Fruit fly (Drosophila melanogaster) whole organism, embryonic: ENCODE results near the gene UBL3.
A peak's percentile ranks its signal among the peaks of the same experiment; 100 is the strongest.

Experiments
- Adf1 ChIP-seq: fragments of 200-800 bp; sonication (Bioruptor generic); IDR thresholded peaks from 2 replicates; pipeline ENCODE4 v1.3.6; 2022; ENCODE audit warnings: missing biosample characterization, missing genetic modification characterization
- CG10147 ChIP-seq: fragments of 200-800 bp; sonication (Bioruptor generic); optimal IDR thresholded peaks from 2 replicates; lab custom pipeline; 2019; ENCODE audit warnings: missing biosample characterization, mild to moderate bottlenecking, missing genetic modification characterization, moderate library complexity
- CG10209 ChIP-seq: fragments of 200-800 bp; sonication (Bioruptor generic); optimal IDR thresholded peaks from 3 replicates; lab custom pipeline; 2017; ENCODE audit warnings: missing biosample characterization, mild to moderate bottlenecking, missing genetic modification characterization, missing genetic modification reagents
- CG10274 ChIP-seq: fragments of 200-800 bp; sonication (Bioruptor generic); optimal IDR thresholded peaks from 3 replicates; lab custom pipeline; 2017; ENCODE audit warnings: missing biosample characterization, mild to moderate bottlenecking, missing genetic modification characterization
- CG10462 ChIP-seq: fragments of 200-800 bp; sonication (Bioruptor generic); optimal IDR thresholded peaks from 2 replicates; lab custom pipeline; 2016; ENCODE audit warnings: missing biosample characterization, missing genetic modification characterization
- CG10959 ChIP-seq: fragments of 200-800 bp; sonication (Bioruptor generic); IDR thresholded peaks from 2 replicates; pipeline ENCODE4 v1.3.6; 2022; ENCODE audit warnings: missing biosample characterization, missing genetic modification characterization
- CG10979 ChIP-seq: fragments of 200-800 bp; sonication (Bioruptor generic); optimal IDR thresholded peaks from 2 replicates; lab custom pipeline; 2018; ENCODE audit warnings: missing biosample characterization, mild to moderate bottlenecking, missing genetic modification characterization, moderate library complexity
- CG11093 ChIP-seq: fragments of 200-800 bp; sonication (Bioruptor generic); IDR thresholded peaks from 3 replicates; pipeline ENCODE4 v1.3.6; 2022; ENCODE audit warnings: missing biosample characterization, missing genetic modification characterization
- CG12104 ChIP-seq: fragments of 200-800 bp; sonication (Bioruptor generic); optimal IDR thresholded peaks from 3 replicates; lab custom pipeline; 2016; ENCODE audit warnings: missing biosample characterization, missing genetic modification characterization
- CG12299 ChIP-seq: fragments of 200-800 bp; sonication (Bioruptor generic); optimal IDR thresholded peaks from 2 replicates; lab custom pipeline; 2018; ENCODE audit warnings: missing biosample characterization, mild to moderate bottlenecking, missing genetic modification characterization
- CG2712 ChIP-seq: fragments of 200-800 bp; optimal IDR thresholded peaks from 3 replicates; lab custom pipeline; 2019; ENCODE audit warnings: missing biosample characterization, mild to moderate bottlenecking, missing genetic modification characterization, moderate library complexity
- CG32772 ChIP-seq: fragments of 200-800 bp; sonication (Bioruptor generic); IDR thresholded peaks from 2 replicates; pipeline ENCODE4 v1.3.6; 2022; ENCODE audit warnings: missing biosample characterization, missing genetic modification characterization
- CG6813 ChIP-seq: fragments of 200-800 bp; sonication (Bioruptor generic); optimal IDR thresholded peaks from 2 replicates; lab custom pipeline; 2017; ENCODE audit warnings: missing biosample characterization, missing genetic modification characterization, mild to moderate bottlenecking, moderate library complexity, missing genetic modification reagents
- CG7786 ChIP-seq: fragments of 200-800 bp; sonication (Bioruptor generic); optimal IDR thresholded peaks from 2 replicates; lab custom pipeline; 2016; ENCODE audit warnings: missing biosample characterization, missing genetic modification characterization
- CG8478 ChIP-seq: fragments of >200 bp; optimal IDR thresholded peaks from 2 replicates; lab custom pipeline; 2018
- CG9609 ChIP-seq: fragments of 200-800 bp; sonication (Bioruptor generic); optimal IDR thresholded peaks from 3 replicates; lab custom pipeline; 2016; ENCODE audit warnings: missing biosample characterization, missing genetic modification characterization
- CG9797 ChIP-seq: fragments of 200-800 bp; sonication (Bioruptor generic); optimal IDR thresholded peaks from 3 replicates; lab custom pipeline; 2018; ENCODE audit warnings: missing biosample characterization, mild to moderate bottlenecking, missing genetic modification characterization
- Dip2 ChIP-seq: fragments of 200-800 bp; sonication (Bioruptor generic); IDR thresholded peaks from 2 replicates; pipeline ENCODE4 v1.3.6; 2022; ENCODE audit warnings: missing biosample characterization, missing genetic modification characterization
- Ets97D ChIP-seq: fragments of 200-800 bp; sonication (Bioruptor generic); optimal IDR thresholded peaks from 3 replicates; lab custom pipeline; 2016; ENCODE audit warnings: missing biosample characterization, missing genetic modification characterization
- Fer3 ChIP-seq: fragments of 200-800 bp; sonication (Bioruptor generic); optimal IDR thresholded peaks from 2 replicates; lab custom pipeline; 2018; ENCODE audit warnings: missing biosample characterization, mild to moderate bottlenecking, missing genetic modification characterization, moderate library complexity
- HLHmδ ChIP-seq: fragments of 200-800 bp; sonication (Bioruptor generic); optimal IDR thresholded peaks from 2 replicates; lab custom pipeline; 2018; ENCODE audit warnings: missing biosample characterization, mild to moderate bottlenecking, missing genetic modification characterization, moderate library complexity
- Hr39 ChIP-seq: fragments of >200 bp; optimal IDR thresholded peaks from 2 replicates; lab custom pipeline; 2017
- Lim3 ChIP-seq: fragments of 200-800 bp; sonication (Bioruptor generic); IDR thresholded peaks from 2 replicates; pipeline ENCODE4 v1.3.6; 2022; ENCODE audit warnings: missing biosample characterization, missing genetic modification characterization
- Meics ChIP-seq: fragments of 200-800 bp; sonication (Bioruptor generic); optimal IDR thresholded peaks from 2 replicates; lab custom pipeline; 2017; ENCODE audit warnings: missing biosample characterization, mild to moderate bottlenecking, missing genetic modification characterization
- NC2α ChIP-seq: fragments of 200-800 bp; sonication (Bioruptor generic); optimal IDR thresholded peaks from 2 replicates; lab custom pipeline; 2016; ENCODE audit warnings: missing biosample characterization, missing genetic modification characterization
- Nf-YC ChIP-seq: fragments of 200-800 bp; optimal IDR thresholded peaks from 3 replicates; lab custom pipeline; 2019; ENCODE audit warnings: missing biosample characterization, mild to moderate bottlenecking, missing genetic modification characterization, moderate library complexity
- Rx ChIP-seq: fragments of 200-800 bp; sonication (Bioruptor generic); IDR thresholded peaks from 2 replicates; pipeline ENCODE4 v1.3.6; 2022; ENCODE audit warnings: missing biosample characterization, missing genetic modification characterization
- Side ChIP-seq: fragments of 200-800 bp; sonication (Bioruptor generic); optimal IDR thresholded peaks from 2 replicates; lab custom pipeline; 2016; ENCODE audit warnings: missing biosample characterization, missing genetic modification characterization
- Sry-δ ChIP-seq: fragments of 200-800 bp; sonication (Bioruptor generic); optimal IDR thresholded peaks from 2 replicates; lab custom pipeline; 2016; ENCODE audit warnings: missing biosample characterization, missing genetic modification characterization
- YL-1 ChIP-seq: fragments of 200-800 bp; sonication (Bioruptor generic); optimal IDR thresholded peaks from 3 replicates; lab custom pipeline; 2017; ENCODE audit warnings: missing biosample characterization, mild to moderate bottlenecking, missing genetic modification characterization
- ab ChIP-seq: fragments of 200-800 bp; sonication (Bioruptor generic); optimal IDR thresholded peaks from 2 replicates; lab custom pipeline; 2016; ENCODE audit warnings: missing biosample characterization, missing genetic modification characterization
- az2 ChIP-seq: fragments of 200-800 bp; sonication (Bioruptor generic); optimal IDR thresholded peaks from 3 replicates; lab custom pipeline; 2016; ENCODE audit warnings: missing biosample characterization, missing genetic modification characterization
- btn ChIP-seq: fragments of 200-800 bp; sonication (Bioruptor generic); optimal IDR thresholded peaks from 2 replicates; lab custom pipeline; 2016; ENCODE audit warnings: missing biosample characterization, missing genetic modification characterization
- cad ChIP-seq: fragments of >200 bp; optimal IDR thresholded peaks from 2 replicates; lab custom pipeline; 2017; ENCODE audit warnings: missing biosample characterization, missing genetic modification characterization
- chm ChIP-seq: fragments of 200-800 bp; sonication (Bioruptor generic); IDR thresholded peaks from 2 replicates; pipeline ENCODE4 v1.3.6; 2022; ENCODE audit warnings: missing biosample characterization, missing genetic modification characterization
- corto ChIP-seq: fragments of 200-800 bp; sonication (Bioruptor generic); optimal IDR thresholded peaks from 2 replicates; lab custom pipeline; 2016; ENCODE audit warnings: missing biosample characterization, mild to moderate bottlenecking, missing genetic modification characterization, moderate library complexity
- dati ChIP-seq: fragments of 200-800 bp; sonication (Bioruptor generic); IDR thresholded peaks from 2 replicates; pipeline ENCODE4 v1.3.6; 2022; ENCODE audit warnings: missing biosample characterization, missing genetic modification characterization
- en ChIP-seq: fragments of 200-800 bp; sonication (Bioruptor generic); optimal IDR thresholded peaks from 2 replicates; lab custom pipeline; 2016; ENCODE audit warnings: missing biosample characterization, missing genetic modification characterization
- grau ChIP-seq: fragments of 200-800 bp; optimal IDR thresholded peaks from 3 replicates; lab custom pipeline; 2019; ENCODE audit warnings: missing biosample characterization, mild to moderate bottlenecking, missing genetic modification characterization, moderate library complexity
- ind ChIP-seq: fragments of 200-800 bp; sonication (Bioruptor generic); optimal IDR thresholded peaks from 3 replicates; lab custom pipeline; 2016; ENCODE audit warnings: missing biosample characterization, missing genetic modification characterization
- lola ChIP-seq, 3 experiments: fragments of >200 bp in 2 of 3; fragments of 200-800 bp in 1 of 3; sonication (Bioruptor generic) in 1 of 3; optimal IDR thresholded peaks; 2 replicates each; lab custom pipeline; 2017 to 2019; ENCODE audit warnings: missing biosample characterization in 3 of 3, missing genetic modification characterization in 3 of 3, mild to moderate bottlenecking in 1 of 3, moderate library complexity in 1 of 3
- lov ChIP-seq, 2 experiments: fragments of 200-800 bp in 1 of 2; fragments of >200 bp in 1 of 2; sonication (Bioruptor generic) in 1 of 2; IDR thresholded peaks in 1 of 2; optimal IDR thresholded peaks in 1 of 2; 2 replicates in 1 of 2; 3 replicates in 1 of 2; pipeline versions ENCODE4 v1.3.6 to Lab custom; 2017 to 2022; ENCODE audit warnings: missing biosample characterization in 1 of 2, missing genetic modification characterization in 1 of 2
- odd ChIP-seq: fragments of 200-800 bp; sonication (Bioruptor generic); optimal IDR thresholded peaks from 2 replicates; lab custom pipeline; 2017; ENCODE audit warnings: missing biosample characterization, mild to moderate bottlenecking, missing genetic modification characterization
- pan ChIP-seq, 4 experiments: fragments of >200 bp in 3 of 4; fragments of 200-800 bp in 1 of 4; sonication (Bioruptor generic) in 1 of 4; optimal IDR thresholded peaks in 3 of 4; IDR thresholded peaks in 1 of 4; 2 replicates each; pipeline versions ENCODE4 v1.3.6 to Lab custom; 2017 to 2022; ENCODE audit warnings: missing biosample characterization in 2 of 4, missing genetic modification characterization in 2 of 4, mixed read lengths in 1 of 4
- prd ChIP-seq, 3 experiments: fragments of >200 bp in 2 of 3; fragments of 200-800 bp in 1 of 3; sonication (Bioruptor generic) in 1 of 3; optimal IDR thresholded peaks in 2 of 3; IDR thresholded peaks in 1 of 3; 2 replicates in 2 of 3; 3 replicates in 1 of 3; pipeline versions ENCODE4 v1.3.6 to Lab custom; 2017 to 2022; ENCODE audit warnings: missing biosample characterization in 1 of 3, missing genetic modification characterization in 1 of 3
- sc ChIP-seq, 3 experiments: fragments of >200 bp in 2 of 3; fragments of 200-800 bp in 1 of 3; sonication (Bioruptor generic) in 1 of 3; optimal IDR thresholded peaks; 2 replicates in 2 of 3; 3 replicates in 1 of 3; lab custom pipeline; 2017; ENCODE audit warnings: mild to moderate bottlenecking in 1 of 3, missing biosample characterization in 1 of 3, missing genetic modification characterization in 1 of 3, missing genetic modification reagents in 1 of 3
- seq ChIP-seq: fragments of 200-800 bp; sonication (Bioruptor generic); IDR thresholded peaks from 2 replicates; pipeline ENCODE4 v1.3.6; 2022; ENCODE audit warnings: missing biosample characterization, missing genetic modification characterization
- tll ChIP-seq, 2 experiments: fragments of 200-800 bp in 1 of 2; fragments of >200 bp in 1 of 2; sonication (Bioruptor generic) in 1 of 2; optimal IDR thresholded peaks; 2 replicates each; lab custom pipeline; 2017 to 2019; ENCODE audit warnings: missing biosample characterization in 2 of 2, missing genetic modification characterization in 2 of 2, mild to moderate bottlenecking in 1 of 2, moderate library complexity in 1 of 2
- wdn ChIP-seq: fragments of 200-800 bp; sonication (Bioruptor generic); IDR thresholded peaks from 2 replicates; pipeline ENCODE4 v1.3.6; 2022; ENCODE audit warnings: missing biosample characterization, missing genetic modification characterization

Gene UBL3

dm6 chrX:15867863-15868262 lies 14.9 kb upstream of the UBL3 start, which contains the start of gene Gapdh2 (continued):
- TF ChIP-seq CG2712 (tag; lab: Kevin White, UChicago) (peak; percentile 99), corto (GFP tag; lab: Kevin White, UChicago) (peak; percentile 100), CG8478 (lab: Kevin White, UChicago) (no peak), CG32772 (GFP tag; lab: Robert Waterston, UW) (peak; percentile 98), CG7786 (GFP tag; lab: Kevin White, UChicago) (peak; percentile 95), sc (optimal IDR thresholded peaks at IDR 0.05; lab: Kevin White, UChicago) (no peak), sc (GFP tag; optimal IDR thresholded peaks at IDR 0.05; lab: Kevin White, UChicago) (peak; percentile 96), Meics (peak; percentile 100), Lim3 (GFP tag; lab: Robert Waterston, UW) (peak; percentile 96; the same call in 1 of the 2 replicates), az2 (GFP tag; lab: Kevin White, UChicago) (peak; percentile 99), ab (GFP tag; lab: Kevin White, UChicago) (peak; percentile 88), CG10462 (GFP tag; lab: Kevin White, UChicago) (peak; percentile 98), CG12299 (tag; lab: Kevin White, UChicago) (peak; percentile 100), prd (optimal IDR thresholded peaks at IDR 0.05; lab: Kevin White, UChicago) (no peak), prd (GFP tag; IDR thresholded peaks at IDR 0.05; lab: Robert Waterston, UW) (peak; percentile 98), Dip2 (GFP tag; lab: Robert Waterston, UW) (peak; percentile 73; the same call in 1 of the 2 replicates), YL-1 (GFP tag; lab: Kevin White, UChicago) (peak; percentile 99), grau (tag; lab: Kevin White, UChicago) (peak; percentile 99), CG6813 (GFP tag; lab: Kevin White, UChicago) (peak; percentile 100), CG11093 (GFP tag; lab: Robert Waterston, UW) (peak; percentile 96), CG10274 (GFP tag; lab: Kevin White, UChicago) (peak; percentile 95), CG10147 (peak; percentile 100), lola (GFP tag; optimal IDR thresholded peaks at IDR 0.05; lab: Kevin White, UChicago) (peak in 1 of 3 experiments; percentile 93), CG10959 (peak; percentile 91), odd (GFP tag; lab: Kevin White, UChicago) (peak; percentile 100), cad (GFP tag; lab: Kevin White, UChicago) (no peak), HLHmδ (no peak), ind (GFP tag; lab: Kevin White, UChicago) (peak; percentile 98), dati (no peak; the same call in 1 of the 2 replicates), en (GFP tag; lab: Kevin White, UChicago) (peak; percentile 96), btn (GFP tag; lab: Kevin White, UChicago) (peak; percentile 92), Sry-δ (GFP tag; lab: Kevin White, UChicago) (peak; percentile 65), CG9797 (GFP tag; lab: Kevin White, UChicago) (peak; percentile 64), CG10979 (tag; lab: Kevin White, UChicago) (peak; percentile 98), Ets97D (GFP tag; lab: Kevin White, UChicago) (peak; percentile 92), NC2α (peak; percentile 90), Rx (GFP tag; lab: Robert Waterston, UW) (peak; percentile 97), seq (peak; percentile 99), wdn (GFP tag; lab: Robert Waterston, UW) (peak; percentile 99), Side (GFP tag; lab: Kevin White, UChicago) (peak; percentile 96), CG10209 (peak; percentile 99), Hr39 (lab: Kevin White, UChicago) (no peak), pan (optimal IDR thresholded peaks at IDR 0.05; lab: Kevin White, UChicago) (no peak), pan (GFP tag; optimal IDR thresholded peaks at IDR 0.05 in 1 of 2, IDR thresholded peaks at IDR 0.05 in 1 of 2) (peak in 1 of 2 experiments; percentile 99), Nf-YC (tag; lab: Kevin White, UChicago) (peak; percentile 97), tll (GFP tag; optimal IDR thresholded peaks at IDR 0.05; lab: Kevin White, UChicago) (peak in 1 of 2 experiments; percentile 57), CG9609 (GFP tag; lab: Kevin White, UChicago) (peak; percentile 92), chm (peak; percentile 99; the same call in 1 of the 2 replicates), Adf1 (GFP tag; lab: Robert Waterston, UW) (peak; percentile 92), lov (optimal IDR thresholded peaks at IDR 0.05; lab: Kevin White, UChicago) (no peak), lov (GFP tag; IDR thresholded peaks at IDR 0.05; lab: Robert Waterston, UW) (peak; percentile 98; the same call in 2 of the 3 replicates), CG12104 (GFP tag; lab: Kevin White, UChicago) (peak; percentile 99), Fer3 (peak; percentile 100)
